Fruit fly (Drosophila melanogaster): ENCODE data around the gene CG31674.

- TF ChIP-seq Pif1B (GFP tag; optimal IDR thresholded peaks at IDR 0.05) = no peak
- TF ChIP-seq CG8301 (tag; optimal IDR thresholded peaks at IDR 0.05) = no peak
- TF ChIP-seq CG8159 (tag; optimal IDR thresholded peaks at IDR 0.05) = no peak
- no peak for TF ChIP-seq CG9948 (tag; optimal IDR thresholded peaks at IDR 0.05)
- no peak for TF ChIP-seq CG12605 (GFP tag; IDR thresholded peaks at IDR 0.05)
- no peak for TF ChIP-seq CG14655 (GFP tag; optimal IDR thresholded peaks at IDR 0.05)
- TF ChIP-seq gl (tag; optimal IDR thresholded peaks at IDR 0.05) = no peak
- no peak for TF ChIP-seq Pif1A (GFP tag; optimal IDR thresholded peaks at IDR 0.05)
- TF ChIP-seq CG32121 (GFP tag; IDR thresholded peaks at IDR 0.05) = no peak
- TF ChIP-seq EcR (GFP tag; optimal IDR thresholded peaks at IDR 0.05) = no peak
- TF ChIP-seq Snoo (tag; optimal IDR thresholded peaks at IDR 0.05) = no peak
- no peak for TF ChIP-seq rn (GFP tag; IDR thresholded peaks at IDR 0.05)
- TF ChIP-seq CG17806 (tag; optimal IDR thresholded peaks at IDR 0.05) = no peak
- no peak for TF ChIP-seq CG4496 (GFP tag; IDR thresholded peaks at IDR 0.05)
These were observed 48.0 kb upstream of the CG31674 start for dm6 chr2L:20783044-20783443.
